Worm (Caenorhabditis elegans) whole organism, late embryonic: Measurements from ENCODE around the gene pqn-63.

Experiments
- C38D4.7 ChIP-seq: fragments of 200-800 bp; sonication (Bioruptor generic); optimal IDR thresholded peaks from 2 replicates; lab custom pipeline; 2018; ENCODE audit warnings: mild to moderate bottlenecking, missing genetic modification characterization, moderate library complexity, missing compliant biosample characterization
- F13H6.1 ChIP-seq: sonication (generic microtip); optimal IDR thresholded peaks from 2 replicates; lab custom pipeline; 2016; ENCODE audit warnings: missing genetic modification characterization, missing compliant biosample characterization
- K09A11.1 ChIP-seq: sonication (generic microtip); optimal IDR thresholded peaks from 2 replicates; lab custom pipeline; 2017; ENCODE audit warnings: antibody characterized with exemption, mild to moderate bottlenecking, missing genetic modification characterization, missing compliant biosample characterization; ENCODE audit not compliant: insufficient read depth
- Y22D7AL.16 ChIP-seq: sonication (generic microtip); optimal IDR thresholded peaks from 2 replicates; lab custom pipeline; 2016; ENCODE audit warnings: missing genetic modification characterization, missing compliant biosample characterization
- ahr-1 ChIP-seq: sonication (generic microtip); optimal IDR thresholded peaks from 2 replicates; lab custom pipeline; 2016; ENCODE audit warnings: missing genetic modification characterization, missing compliant biosample characterization
- ceh-14 ChIP-seq: sonication (generic microtip); optimal IDR thresholded peaks from 2 replicates; lab custom pipeline; 2016; ENCODE audit warnings: missing genotype, missing genetic modification characterization, missing compliant biosample characterization
- ceh-18 ChIP-seq: sonication (generic microtip); optimal IDR thresholded peaks from 2 replicates; lab custom pipeline; 2016; ENCODE audit warnings: missing genetic modification characterization, missing compliant biosample characterization
- ceh-19 ChIP-seq: fragments of 200-800 bp; sonication (Bioruptor generic); optimal IDR thresholded peaks from 2 replicates; lab custom pipeline; 2018; ENCODE audit warnings: mild to moderate bottlenecking, missing genetic modification characterization, missing compliant biosample characterization
- ceh-2 ChIP-seq: sonication (generic microtip); optimal IDR thresholded peaks from 2 replicates; lab custom pipeline; 2016; ENCODE audit warnings: missing genotype, missing genetic modification characterization, missing compliant biosample characterization
- ceh-30 ChIP-seq: fragments of 150-350 bp; optimal IDR thresholded peaks from 2 replicates; lab custom pipeline; 2014; ENCODE audit warnings: missing biosample characterization, missing genetic modification characterization
- ceh-48 ChIP-seq: sonication (generic microtip); optimal IDR thresholded peaks from 2 replicates; lab custom pipeline; 2016; ENCODE audit warnings: missing genetic modification characterization, inconsistent platforms, missing compliant biosample characterization
- ceh-6 ChIP-seq: fragments of 200-800 bp; sonication (Bioruptor generic); optimal IDR thresholded peaks from 2 replicates; lab custom pipeline; 2018; ENCODE audit warnings: mild to moderate bottlenecking, missing genetic modification characterization, missing compliant biosample characterization
- ceh-9 ChIP-seq: sonication (generic microtip); optimal IDR thresholded peaks from 2 replicates; lab custom pipeline; 2016; ENCODE audit warnings: mild to moderate bottlenecking, missing genetic modification characterization, inconsistent platforms, missing compliant biosample characterization
- dve-1 ChIP-seq: sonication (generic microtip); optimal IDR thresholded peaks from 2 replicates; lab custom pipeline; 2017; ENCODE audit warnings: antibody characterized with exemption, mild to moderate bottlenecking, missing genetic modification characterization, missing compliant biosample characterization
- elt-2 ChIP-seq: sonication (generic microtip); optimal IDR thresholded peaks from 2 replicates; lab custom pipeline; 2016; ENCODE audit warnings: missing genetic modification reagents, missing genetic modification characterization, missing compliant biosample characterization
- elt-4 ChIP-seq: sonication (generic microtip); optimal IDR thresholded peaks from 2 replicates; lab custom pipeline; 2016; ENCODE audit warnings: missing genetic modification characterization, missing compliant biosample characterization
- ets-4 ChIP-seq: sonication (generic microtip); optimal IDR thresholded peaks from 2 replicates; lab custom pipeline; 2016; ENCODE audit warnings: missing genetic modification characterization, missing compliant biosample characterization
- fax-1 ChIP-seq: sonication (generic microtip); optimal IDR thresholded peaks from 2 replicates; lab custom pipeline; 2016; ENCODE audit warnings: missing genotype, missing genetic modification characterization, missing compliant biosample characterization
- fkh-10 ChIP-seq: fragments of 150-350 bp; optimal IDR thresholded peaks from 2 replicates; lab custom pipeline; 2014; ENCODE audit warnings: missing biosample characterization, missing genetic modification reagents, missing genetic modification characterization
- hlh-13 ChIP-seq: fragments of 200-800 bp; sonication (Bioruptor generic); optimal IDR thresholded peaks from 2 replicates; lab custom pipeline; 2018; ENCODE audit warnings: mild to moderate bottlenecking, missing genetic modification characterization, missing compliant biosample characterization
- hlh-15 ChIP-seq: sonication (generic microtip); optimal IDR thresholded peaks from 2 replicates; lab custom pipeline; 2016; ENCODE audit warnings: missing genetic modification characterization, missing compliant biosample characterization
- hlh-6 ChIP-seq: sonication (generic microtip); optimal IDR thresholded peaks from 2 replicates; lab custom pipeline; 2016; ENCODE audit warnings: missing genotype, missing genetic modification characterization, missing compliant biosample characterization
- hlh-8 ChIP-seq: sonication (generic microtip); optimal IDR thresholded peaks from 2 replicates; lab custom pipeline; 2016; ENCODE audit warnings: missing genotype, missing genetic modification characterization, missing compliant biosample characterization
- mec-3 ChIP-seq: sonication (generic microtip); optimal IDR thresholded peaks from 2 replicates; lab custom pipeline; 2016; ENCODE audit warnings: borderline replicate concordance, missing genetic modification characterization, missing compliant biosample characterization
- nfya-1 ChIP-seq: sonication (generic microtip); optimal IDR thresholded peaks from 2 replicates; lab custom pipeline; 2017; ENCODE audit warnings: missing genetic modification characterization, mild to moderate bottlenecking, missing compliant biosample characterization, antibody characterized with exemption, moderate library complexity
- nhr-11 ChIP-seq: fragments of 150-350 bp; optimal IDR thresholded peaks from 2 replicates; lab custom pipeline; 2014; ENCODE audit warnings: missing biosample characterization, missing genetic modification characterization
- nhr-232 ChIP-seq: sonication (generic microtip); optimal IDR thresholded peaks from 2 replicates; lab custom pipeline; 2016; ENCODE audit warnings: missing genetic modification characterization, missing compliant biosample characterization
- pax-1 ChIP-seq: fragments of 150-350 bp; optimal IDR thresholded peaks from 2 replicates; lab custom pipeline; 2014; ENCODE audit warnings: missing biosample characterization, missing genetic modification characterization
- pqm-1 ChIP-seq: sonication (generic microtip); optimal IDR thresholded peaks from 2 replicates; lab custom pipeline; 2016; ENCODE audit warnings: missing genetic modification characterization, missing compliant biosample characterization
- pros-1 ChIP-seq: fragments of 150-350 bp; optimal IDR thresholded peaks from 2 replicates; lab custom pipeline; 2014; ENCODE audit warnings: missing biosample characterization, missing genetic modification reagents, missing genetic modification characterization
- ref-2 ChIP-seq: sonication (generic microtip); optimal IDR thresholded peaks from 2 replicates; lab custom pipeline; 2016; ENCODE audit warnings: missing genetic modification characterization, missing compliant biosample characterization
- rnt-1 ChIP-seq: sonication (generic microtip); optimal IDR thresholded peaks from 2 replicates; lab custom pipeline; 2016; ENCODE audit warnings: missing genetic modification characterization, missing compliant biosample characterization
- sdc-2 ChIP-seq: sonication (generic microtip); optimal IDR thresholded peaks from 2 replicates; lab custom pipeline; 2016; ENCODE audit warnings: missing genotype, missing genetic modification characterization, missing compliant biosample characterization
- sox-2 ChIP-seq: fragments of 200-800 bp; sonication (Bioruptor generic); IDR thresholded peaks from 2 replicates; pipeline ENCODE4 v1.3.6; 2022; ENCODE audit warnings: missing genetic modification reagents, missing genetic modification characterization, missing compliant biosample characterization
- tbx-7 ChIP-seq: sonication (generic microtip); optimal IDR thresholded peaks from 2 replicates; lab custom pipeline; 2016; ENCODE audit warnings: missing genotype, missing genetic modification characterization, missing compliant biosample characterization
- unc-3 ChIP-seq, 2 experiments: fragments of 200-800 bp in 1 of 2; sonication (Bioruptor generic) in 1 of 2; sonication (generic microtip) in 1 of 2; conservative IDR thresholded peaks in 1 of 2; optimal IDR thresholded peaks in 1 of 2; 2 replicates each; pipeline versions ENCODE4 v1.3.6 to Lab custom; 2016 to 2022; ENCODE audit warnings: missing compliant biosample characterization in 2 of 2, missing genetic modification characterization in 2 of 2, missing genetic modification reagents in 1 of 2
- unc-55 ChIP-seq: sonication (generic microtip); optimal IDR thresholded peaks from 2 replicates; lab custom pipeline; 2017; ENCODE audit warnings: missing biosample characterization, missing genetic modification reagents, missing genetic modification characterization
- unc-86 ChIP-seq: sonication (generic microtip); optimal IDR thresholded peaks from 2 replicates; lab custom pipeline; 2016; ENCODE audit warnings: missing genetic modification characterization, missing compliant biosample characterization
- zip-5 ChIP-seq: sonication (generic microtip); optimal IDR thresholded peaks from 2 replicates; lab custom pipeline; 2016; ENCODE audit warnings: missing genetic modification characterization, missing compliant biosample characterization

The pqn-63 gene

DNA sequence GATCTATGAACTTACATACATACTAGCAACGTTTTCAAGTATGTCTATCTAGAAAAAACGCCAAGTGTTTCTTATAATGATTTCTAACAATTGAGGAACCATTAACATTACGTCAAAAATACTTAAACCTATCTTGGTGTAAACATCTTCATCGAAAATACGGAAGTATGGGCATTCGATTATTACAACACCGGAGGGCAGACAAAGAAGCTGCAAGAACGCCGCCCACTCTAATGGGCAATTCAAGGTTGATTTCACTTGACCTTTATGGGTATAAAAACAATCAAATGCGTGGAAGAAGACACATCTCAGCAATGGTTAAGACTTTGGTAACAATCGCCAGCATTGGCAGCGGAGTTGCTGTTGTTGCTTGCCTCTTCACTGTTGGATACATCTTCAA, 13.8 kb downstream of the pqn-63 start, which contains the start of gene col-146:
TSS of gene col-146 (plus strand) at position 301 of the 400 bp plus-strand sequence.
- TF ChIP-seq ceh-9 (tag; lab: Kevin White, UChicago) (no peak), ceh-14 (tag; lab: Kevin White, UChicago) (no peak), hlh-13 (GFP tag; lab: Kevin White, UChicago) (no peak), dve-1 (tag; lab: Kevin White, UChicago) (no peak), pros-1 (tag; lab: Kevin White, UChicago) (no peak), unc-86 (tag; lab: Kevin White, UChicago) (no peak), unc-55 (GFP tag; lab: Kevin White, UChicago) (no peak), pax-1 (tag; lab: Kevin White, UChicago) (no peak), ahr-1 (no peak), hlh-8 (tag; lab: Kevin White, UChicago) (no peak), ceh-18 (tag; lab: Kevin White, UChicago) (no peak), ref-2 (no peak), pqm-1 (tag; lab: Kevin White, UChicago) (no peak), ets-4 (tag; lab: Kevin White, UChicago) (no peak), sdc-2 (tag; lab: Kevin White, UChicago) (no peak), elt-4 (no peak), C38D4.7 (no peak), hlh-15 (tag; lab: Kevin White, UChicago) (no peak)

DNA sequence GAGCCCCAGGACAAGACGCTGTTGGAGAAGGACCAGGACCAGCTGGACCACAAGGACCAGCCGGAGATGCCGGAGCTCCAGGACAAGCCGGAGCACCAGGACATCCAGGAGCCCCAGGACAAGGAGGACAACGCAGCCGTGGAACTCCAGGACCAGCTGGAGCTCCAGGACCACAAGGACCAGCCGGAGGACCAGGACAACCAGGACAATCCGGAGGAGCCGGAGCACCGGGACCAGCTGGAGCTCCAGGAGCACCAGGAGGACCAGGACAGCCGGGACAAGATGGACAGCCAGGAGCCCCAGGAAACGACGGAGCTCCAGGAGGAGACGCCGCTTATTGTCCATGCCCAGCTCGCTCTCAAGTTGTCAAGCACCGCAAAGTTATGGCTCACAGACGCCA, 14.7 kb downstream of the pqn-63 start:
- TF ChIP-seq unc-3 (GFP tag; conservative IDR thresholded peaks at IDR 0.05; lab: Robert Waterston, UW) (no peak), unc-3 (tag; optimal IDR thresholded peaks at IDR 0.05; lab: Kevin White, UChicago) (no peak), ceh-6 (GFP tag; lab: Kevin White, UChicago) (no peak), hlh-6 (tag; lab: Kevin White, UChicago) (no peak), ceh-2 (no peak), tbx-7 (tag; lab: Kevin White, UChicago) (no peak), F13H6.1 (tag; lab: Kevin White, UChicago) (no peak), ceh-18 (tag; lab: Kevin White, UChicago) (no peak), ceh-19 (GFP tag; lab: Kevin White, UChicago) (no peak), hlh-8 (tag; lab: Kevin White, UChicago) (no peak), ceh-30 (no peak), Y22D7AL.16 (tag; lab: Kevin White, UChicago) (no peak), elt-2 (tag; lab: Kevin White, UChicago) (no peak), nhr-11 (tag; lab: Kevin White, UChicago) (no peak), fax-1 (no peak), nhr-232 (tag; lab: Kevin White, UChicago) (no peak), zip-5 (tag; lab: Kevin White, UChicago) (no peak), ceh-48 (tag; lab: Kevin White, UChicago) (no peak), rnt-1 (tag; lab: Kevin White, UChicago) (no peak), pros-1 (tag; lab: Kevin White, UChicago) (no peak)

- TF ChIP-seq ref-2 (no peak), elt-2 (tag; lab: Kevin White, UChicago) (no peak), tbx-7 (tag; lab: Kevin White, UChicago) (no peak), nfya-1 (tag; lab: Kevin White, UChicago) (no peak), fkh-10 (GFP tag; lab: Kevin White, UChicago) (no peak), mec-3 (tag; lab: Kevin White, UChicago) (no peak), K09A11.1 (tag; lab: Kevin White, UChicago) (no peak), sox-2 (no peak), fax-1 (no peak), ceh-19 (GFP tag; lab: Kevin White, UChicago) (no peak), sdc-2 (tag; lab: Kevin White, UChicago) (no peak), Y22D7AL.16 (tag; lab: Kevin White, UChicago) (no peak), pax-1 (tag; lab: Kevin White, UChicago) (no peak), ceh-18 (tag; lab: Kevin White, UChicago) (no peak), nhr-11 (tag; lab: Kevin White, UChicago) (no peak)
These were observed 15.1 kb downstream of the pqn-63 start, which contains the start of gene T06E4.5 for ce11 chrV:9630944-9631343. Gene T06E4.5, plus strand, starts transcription at chrV:9631244.
